Worm (Caenorhabditis elegans) whole organism, mixed stage, embryonic: ENCODE data around the gene F54B11.10.

ENCODE experiments used
- M03D4.4 ChIP-seq: sonication (generic microtip); optimal IDR thresholded peaks from 2 replicates; lab custom pipeline; 2017; ENCODE audit warnings: mild to moderate bottlenecking, missing genetic modification characterization, missing compliant biosample characterization
- bed-3 ChIP-seq: fragments of 200-800 bp; sonication (Bioruptor generic); optimal IDR thresholded peaks from 3 replicates; lab custom pipeline; 2018; ENCODE audit warnings: mild to moderate bottlenecking, missing genetic modification characterization, moderate library complexity, missing compliant biosample characterization
- blmp-1 ChIP-seq: fragments of 150-350 bp; optimal IDR thresholded peaks from 2 replicates; lab custom pipeline; 2014; ENCODE audit warnings: missing biosample characterization, missing genetic modification characterization
- ceh-39 ChIP-seq: fragments of 150-350 bp; optimal IDR thresholded peaks from 2 replicates; lab custom pipeline; 2014; ENCODE audit warnings: missing biosample characterization, missing genetic modification characterization
- ceh-83 ChIP-seq: fragments of 200-800 bp; sonication (Bioruptor generic); optimal IDR thresholded peaks from 2 replicates; lab custom pipeline; 2018; ENCODE audit warnings: mild to moderate bottlenecking, missing genetic modification characterization, missing compliant biosample characterization
- ces-1 ChIP-seq: fragments of 150-350 bp; optimal IDR thresholded peaks from 2 replicates; lab custom pipeline; 2014; ENCODE audit warnings: missing biosample characterization, missing genetic modification reagents, missing genetic modification characterization
- cnd-1 ChIP-seq: fragments of 200-800 bp; sonication (Bioruptor generic); optimal IDR thresholded peaks from 2 replicates; lab custom pipeline; 2018; ENCODE audit warnings: mild to moderate bottlenecking, missing genetic modification characterization, missing compliant biosample characterization
- drap-1 ChIP-seq: fragments of 200-800 bp; sonication (Bioruptor generic); optimal IDR thresholded peaks from 3 replicates; lab custom pipeline; 2018; ENCODE audit warnings: mild to moderate bottlenecking, missing genetic modification characterization, missing compliant biosample characterization
- elt-3 ChIP-seq: fragments of 150-350 bp; optimal IDR thresholded peaks from 2 replicates; lab custom pipeline; 2014; ENCODE audit warnings: missing biosample characterization, missing genetic modification characterization
- ham-2 ChIP-seq: fragments of 200-800 bp; sonication (Bioruptor generic); optimal IDR thresholded peaks from 2 replicates; lab custom pipeline; 2018; ENCODE audit warnings: mild to moderate bottlenecking, missing genetic modification characterization, missing compliant biosample characterization
- hlh-1 ChIP-seq: fragments of 150-350 bp; optimal IDR thresholded peaks from 2 replicates; lab custom pipeline; 2014; ENCODE audit warnings: missing biosample characterization, missing genetic modification reagents, missing genetic modification characterization
- lin-13 ChIP-seq: fragments of 150-350 bp; optimal IDR thresholded peaks from 2 replicates; lab custom pipeline; 2014; ENCODE audit warnings: missing biosample characterization, missing genetic modification characterization
- lsy-2 ChIP-seq: fragments of 150-350 bp; optimal IDR thresholded peaks from 2 replicates; lab custom pipeline; 2014; ENCODE audit warnings: missing biosample characterization, missing genetic modification characterization
- mab-5 ChIP-seq: fragments of 150-350 bp; optimal IDR thresholded peaks from 2 replicates; lab custom pipeline; 2014; ENCODE audit warnings: missing biosample characterization, missing genetic modification characterization
- mep-1 ChIP-seq: fragments of 150-350 bp; optimal IDR thresholded peaks from 2 replicates; lab custom pipeline; 2017; ENCODE audit warnings: missing biosample characterization, missing genetic modification reagents, missing genetic modification characterization, inconsistent platforms
- mls-2 ChIP-seq: sonication (generic microtip); optimal IDR thresholded peaks from 2 replicates; lab custom pipeline; 2016; ENCODE audit warnings: mild to moderate bottlenecking, missing genetic modification characterization, moderate library complexity, missing compliant biosample characterization
- nhr-12 ChIP-seq: fragments of 150-350 bp; optimal IDR thresholded peaks from 2 replicates; lab custom pipeline; 2014; ENCODE audit warnings: missing biosample characterization, missing genetic modification characterization
- nhr-2 ChIP-seq: fragments of 150-350 bp; optimal IDR thresholded peaks from 2 replicates; lab custom pipeline; 2014; ENCODE audit warnings: missing biosample characterization, missing genetic modification characterization
- nhr-237 ChIP-seq: fragments of 150-350 bp; optimal IDR thresholded peaks from 2 replicates; lab custom pipeline; 2014; ENCODE audit warnings: missing biosample characterization, missing genetic modification characterization
- nhr-28 ChIP-seq: fragments of 150-350 bp; optimal IDR thresholded peaks from 2 replicates; lab custom pipeline; 2014; ENCODE audit warnings: missing biosample characterization, missing genetic modification characterization
- nhr-76 ChIP-seq: sonication (generic microtip); optimal IDR thresholded peaks from 2 replicates; lab custom pipeline; 2017; ENCODE audit warnings: missing biosample characterization, missing genetic modification characterization
- pha-4 ChIP-seq: fragments of 150-350 bp; optimal IDR thresholded peaks from 2 replicates; lab custom pipeline; 2018; ENCODE audit warnings: missing biosample characterization, missing genetic modification reagents, missing genetic modification characterization
- sem-2 ChIP-seq: fragments of 200-800 bp; sonication (Bioruptor generic); optimal IDR thresholded peaks from 2 replicates; lab custom pipeline; 2018; ENCODE audit warnings: mild to moderate bottlenecking, missing genetic modification characterization, missing compliant biosample characterization
- sptf-1 ChIP-seq: sonication (generic microtip); optimal IDR thresholded peaks from 2 replicates; lab custom pipeline; 2017; ENCODE audit warnings: mild to moderate bottlenecking, missing genetic modification characterization, moderate library complexity, missing compliant biosample characterization
- unc-120 ChIP-seq: sonication (generic microtip); optimal IDR thresholded peaks from 2 replicates; lab custom pipeline; 2017; ENCODE audit warnings: missing genetic modification characterization, missing compliant biosample characterization; ENCODE audit not compliant: poor library complexity, severe bottlenecking
- unc-39 ChIP-seq: fragments of 150-350 bp; optimal IDR thresholded peaks from 2 replicates; lab custom pipeline; 2014; ENCODE audit warnings: missing biosample characterization, missing genetic modification characterization
- unc-62 ChIP-seq: fragments of 150-350 bp; optimal IDR thresholded peaks from 2 replicates; lab custom pipeline; 2014; ENCODE audit warnings: missing biosample characterization, missing genetic modification reagents, missing genetic modification characterization
- zip-8 ChIP-seq: fragments of 150-350 bp; optimal IDR thresholded peaks from 2 replicates; lab custom pipeline; 2014; ENCODE audit warnings: missing biosample characterization, missing genetic modification characterization
- ztf-11 ChIP-seq: fragments of 150-350 bp; optimal IDR thresholded peaks from 2 replicates; lab custom pipeline; 2014; ENCODE audit warnings: missing biosample characterization, missing genetic modification characterization

Gene F54B11.10

DNA sequence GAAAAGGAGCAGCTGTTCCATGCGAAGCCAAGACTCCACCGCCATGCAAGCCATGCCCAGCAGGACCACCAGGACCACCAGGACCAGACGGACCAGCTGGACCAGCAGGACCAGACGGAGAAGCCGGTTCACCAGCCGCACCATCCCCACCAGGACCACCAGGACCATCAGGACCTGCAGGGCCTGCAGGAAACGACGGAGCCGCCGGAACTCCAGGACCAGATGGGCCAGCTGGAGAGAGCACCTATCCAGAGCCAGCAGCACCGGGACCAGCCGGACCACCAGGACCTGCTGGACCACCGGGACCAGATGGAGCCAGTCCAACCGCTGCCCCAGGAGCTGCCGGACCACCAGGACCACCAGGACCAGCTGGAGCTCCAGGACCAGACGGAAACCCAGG, 10.0 kb downstream of the F54B11.10 start:
- TF ChIP-seq ceh-83 (GFP tag; lab: Kevin White, UChicago) = no peak
- TF ChIP-seq sptf-1 (tag; lab: Kevin White, UChicago) = no peak
- TF ChIP-seq ham-2 (GFP tag; lab: Kevin White, UChicago) = no peak
- TF ChIP-seq ces-1 = no peak
- TF ChIP-seq zip-8 (tag; lab: Kevin White, UChicago) = no peak
- TF ChIP-seq lin-13 (tag; lab: Kevin White, UChicago) = no peak
- TF ChIP-seq ceh-39 = no peak
- no peak for TF ChIP-seq nhr-76 (tag; lab: Kevin White, UChicago)
- no peak for TF ChIP-seq mls-2 (tag; lab: Kevin White, UChicago)
- no peak for TF ChIP-seq drap-1
- no peak for TF ChIP-seq lsy-2 (tag; lab: Kevin White, UChicago)

DNA sequence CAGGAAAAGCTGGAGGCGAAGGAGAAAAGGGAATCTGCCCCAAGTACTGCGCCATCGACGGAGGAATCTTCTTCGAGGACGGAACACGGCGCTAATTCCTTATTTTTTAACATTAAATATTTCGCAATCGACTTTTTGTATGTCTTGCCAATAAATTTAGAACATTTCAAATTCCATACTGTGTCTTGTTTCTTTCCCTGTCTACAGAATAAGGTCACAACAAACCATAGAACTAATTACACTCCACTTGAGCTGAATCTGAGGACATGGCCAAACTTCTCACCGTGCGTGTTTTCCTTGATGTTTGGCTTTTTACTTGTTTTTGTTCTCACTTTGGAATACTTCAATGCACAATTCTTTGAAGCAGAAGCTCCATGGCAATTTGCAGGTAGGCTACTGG, 10.4 kb downstream of the F54B11.10 start, which contains the start of gene F54B11.4:
Gene F54B11.4 (plus strand): TSS at position 301 of the 400 bp plus-strand sequence.
- TF ChIP-seq ceh-39 (no peak), unc-120 (tag; lab: Kevin White, UChicago) (no peak), hlh-1 (no peak), lin-13 (tag; lab: Kevin White, UChicago) (no peak), M03D4.4 (tag; lab: Kevin White, UChicago) (no peak), ztf-11 (tag; lab: Kevin White, UChicago) (no peak), unc-39 (tag; lab: Kevin White, UChicago) (no peak), ham-2 (GFP tag; lab: Kevin White, UChicago) (no peak), cnd-1 (tag; lab: Kevin White, UChicago) (no peak), sem-2 (no peak), ceh-83 (GFP tag; lab: Kevin White, UChicago) (no peak)

DNA sequence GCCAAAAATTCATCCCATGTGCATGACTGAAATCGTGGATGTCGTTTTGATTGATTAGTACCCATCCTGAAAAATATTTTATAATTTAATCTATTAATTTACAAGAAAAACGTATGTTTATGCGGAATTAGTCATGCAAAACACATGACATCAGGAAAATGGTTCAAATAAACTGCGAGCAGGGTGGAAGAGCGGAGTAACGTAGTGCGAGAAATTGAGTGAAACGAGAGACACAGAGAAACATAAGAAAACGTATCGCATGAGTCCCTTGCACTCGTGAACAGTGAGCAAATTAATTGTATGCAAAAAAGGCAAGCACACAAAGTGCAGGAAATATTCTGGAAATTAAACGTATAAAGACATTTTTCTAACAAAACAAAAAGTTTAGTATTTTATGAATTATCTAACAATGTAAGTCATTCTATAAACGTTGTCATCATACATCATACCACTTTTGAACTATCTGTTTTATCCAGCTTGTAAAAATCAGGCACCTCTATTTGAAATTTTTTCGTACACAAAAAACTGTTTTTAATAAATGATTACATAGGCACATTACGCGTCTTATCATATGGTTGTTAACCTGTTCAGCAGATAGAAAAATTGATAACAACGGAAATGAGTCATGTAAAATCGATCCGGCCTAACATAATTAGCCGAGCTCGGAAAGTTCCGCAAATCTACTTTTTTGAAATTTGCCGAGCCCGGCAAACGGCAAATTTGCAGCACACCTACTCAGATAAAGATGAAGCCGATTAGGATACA, 14.3 kb downstream of the F54B11.10 start, which contains the start of gene F54B11.5:
Gene F54B11.5 (minus strand): TSS at position 66 of the 765 bp plus-strand sequence.
- TF ChIP-seq blmp-1 = no peak
- peak; percentile 33 for TF ChIP-seq mep-1 (tag; lab: Kevin White, UChicago)
- TF ChIP-seq ceh-39 = no peak
- TF ChIP-seq ces-1 = peak; percentile 30
- TF ChIP-seq unc-39 (tag; lab: Kevin White, UChicago) = no peak
- peak; percentile 15 for TF ChIP-seq lin-13 (tag; lab: Kevin White, UChicago)
- TF ChIP-seq nhr-237 (tag; lab: Kevin White, UChicago) = no peak
- peak; percentile 14 for TF ChIP-seq unc-62 (GFP tag; lab: Kevin White, UChicago)

DNA sequence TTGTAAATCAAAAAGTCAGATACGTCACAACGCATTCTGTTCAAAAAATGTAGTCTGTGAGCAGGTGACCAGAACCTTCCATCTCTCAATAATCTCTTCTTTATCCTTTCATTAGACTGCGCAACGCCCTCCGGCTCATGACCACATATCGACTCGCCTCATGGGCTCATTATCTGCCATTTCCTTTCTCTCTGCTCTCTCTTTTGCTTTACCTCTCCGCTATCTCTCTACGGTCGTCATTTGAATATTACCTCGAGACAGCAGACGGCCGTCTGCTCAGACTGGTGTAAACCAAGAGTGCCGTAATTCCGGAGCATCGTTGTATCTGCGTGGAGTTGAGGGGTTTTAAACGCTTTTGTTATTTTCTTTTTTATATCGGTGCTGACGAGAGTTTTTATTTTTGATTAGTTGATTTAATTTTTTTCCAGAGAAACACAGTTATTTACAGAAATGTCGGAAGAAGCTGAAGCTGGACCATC, 16.1 kb downstream of the F54B11.10 start, which contains the start of gene bra-1:
Gene bra-1 (plus strand): TSS at position 429 of the 479 bp plus-strand sequence.
- TF ChIP-seq mep-1 (tag; lab: Kevin White, UChicago) (peak; percentile 78), ztf-11 (tag; lab: Kevin White, UChicago) (peak; percentile 67), drap-1 (peak; percentile 16), sptf-1 (tag; lab: Kevin White, UChicago) (peak; percentile 66), nhr-2 (tag; lab: Kevin White, UChicago) (peak; percentile 32), unc-39 (tag; lab: Kevin White, UChicago) (no peak), pha-4 (tag; lab: Kevin White, UChicago) (peak; percentile 37), cnd-1 (tag; lab: Kevin White, UChicago) (peak; percentile 80), lin-13 (tag; lab: Kevin White, UChicago) (peak; percentile 53), nhr-76 (tag; lab: Kevin White, UChicago) (no peak), mab-5 (tag; lab: Kevin White, UChicago) (no peak), ces-1 (peak; percentile 74), hlh-1 (peak; percentile 81), unc-62 (GFP tag; lab: Kevin White, UChicago) (peak; percentile 47), elt-3 (no peak), unc-120 (tag; lab: Kevin White, UChicago) (peak; percentile 62), lsy-2 (tag; lab: Kevin White, UChicago) (peak; percentile 57), mls-2 (tag; lab: Kevin White, UChicago) (peak; percentile 55), nhr-28 (tag; lab: Kevin White, UChicago) (no peak), M03D4.4 (tag; lab: Kevin White, UChicago) (peak; percentile 11), nhr-12 (tag; lab: Kevin White, UChicago) (no peak), ceh-39 (peak; percentile 94)
- TF ChIP-seq, all 35 proteins: peak for 16

DNA sequence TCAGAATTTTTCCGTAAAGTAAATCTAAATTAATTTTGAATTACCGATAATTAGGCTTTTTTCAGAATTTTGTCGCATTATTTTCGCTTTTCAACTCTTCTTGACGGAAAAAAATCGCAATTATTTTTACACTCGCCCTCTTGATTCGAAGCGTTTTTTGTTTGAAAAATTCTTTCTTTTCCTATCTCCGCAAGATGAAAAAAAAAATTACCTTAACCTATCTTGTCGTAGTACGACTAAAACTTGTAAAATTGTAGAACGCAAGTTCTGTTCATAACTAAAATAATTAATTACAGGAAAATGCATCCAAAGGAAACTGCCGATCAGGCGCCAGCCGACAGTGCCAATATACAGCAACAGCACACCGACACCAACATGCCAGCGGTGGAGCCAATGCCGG, 18.2 kb downstream of the F54B11.10 start, which contains the start of gene F54B11.7:
Gene F54B11.7 (plus strand): TSS at position 301 of the 400 bp plus-strand sequence.
- no peak for TF ChIP-seq ceh-39
- TF ChIP-seq M03D4.4 (tag; lab: Kevin White, UChicago) = no peak
- no peak for TF ChIP-seq lin-13 (tag; lab: Kevin White, UChicago)
- no peak for TF ChIP-seq mls-2 (tag; lab: Kevin White, UChicago)
- TF ChIP-seq bed-3 = no peak
- TF ChIP-seq lsy-2 (tag; lab: Kevin White, UChicago) = no peak
- no peak for TF ChIP-seq blmp-1
- TF ChIP-seq, all 35 proteins: peak for 0
